Worm (Caenorhabditis elegans) whole organism, L2 larva: ENCODE results near the gene R05H11.1.

Source experiments
- C34F6.9 ChIP-seq: fragments of 150-350 bp; optimal IDR thresholded peaks from 2 replicates; lab custom pipeline; 2014; ENCODE audit warnings: missing biosample characterization, missing genetic modification characterization
- F13H6.1 ChIP-seq: sonication (generic microtip); optimal IDR thresholded peaks from 2 replicates; lab custom pipeline; 2016; ENCODE audit warnings: missing genetic modification characterization, missing compliant biosample characterization
- R02D3.7 ChIP-seq: fragments of 150-350 bp; optimal IDR thresholded peaks from 2 replicates; lab custom pipeline; 2014; ENCODE audit warnings: missing biosample characterization, missing genetic modification characterization
- aly-2 ChIP-seq: fragments of 150-350 bp; optimal IDR thresholded peaks from 2 replicates; lab custom pipeline; 2014; ENCODE audit warnings: missing biosample characterization, missing genetic modification characterization
- ama-1 ChIP-seq: fragments of 150-350 bp; optimal IDR thresholded peaks from 2 replicates; lab custom pipeline; 2018; ENCODE audit warnings: inconsistent platforms
- blmp-1 ChIP-seq: sonication (generic microtip); optimal IDR thresholded peaks from 2 replicates; lab custom pipeline; 2017; ENCODE audit warnings: missing genetic modification characterization, mild to moderate bottlenecking, missing compliant biosample characterization, antibody characterized with exemption, moderate library complexity; ENCODE audit not compliant: insufficient read depth
- ceh-16 ChIP-seq: fragments of 150-350 bp; optimal IDR thresholded peaks from 2 replicates; lab custom pipeline; 2014; ENCODE audit warnings: missing biosample characterization, missing genetic modification characterization
- crh-2 ChIP-seq: sonication (generic microtip); optimal IDR thresholded peaks from 2 replicates; lab custom pipeline; 2017; ENCODE audit warnings: missing biosample characterization, missing genetic modification characterization
- dmd-4 ChIP-seq: sonication (generic microtip); optimal IDR thresholded peaks from 2 replicates; lab custom pipeline; 2017; ENCODE audit warnings: missing biosample characterization, missing genetic modification characterization
- egl-27 ChIP-seq: sonication (generic microtip); optimal IDR thresholded peaks from 3 replicates; lab custom pipeline; 2017; ENCODE audit warnings: missing biosample characterization, missing genetic modification reagents, missing genetic modification characterization
- elt-1 ChIP-seq: fragments of 150-350 bp; optimal IDR thresholded peaks from 2 replicates; lab custom pipeline; 2014; ENCODE audit warnings: missing biosample characterization, missing genetic modification characterization
- elt-3 ChIP-seq: sonication (generic microtip); optimal IDR thresholded peaks from 2 replicates; lab custom pipeline; 2017; ENCODE audit warnings: missing biosample characterization, missing genetic modification characterization
- gmeb-1 ChIP-seq: fragments of 150-350 bp; optimal IDR thresholded peaks from 2 replicates; lab custom pipeline; 2014; ENCODE audit warnings: missing biosample characterization, missing genetic modification characterization
- lin-11 ChIP-seq: fragments of 150-350 bp; sonication (generic microtip); optimal IDR thresholded peaks from 2 replicates; lab custom pipeline; 2014; ENCODE audit warnings: missing biosample characterization, missing genetic modification characterization, inconsistent platforms, mixed read lengths
- lin-13 ChIP-seq: fragments of 150-350 bp; optimal IDR thresholded peaks from 2 replicates; lab custom pipeline; 2014; ENCODE audit warnings: missing biosample characterization, missing genetic modification reagents, missing genetic modification characterization
- lin-39 ChIP-seq: fragments of 150-350 bp; optimal IDR thresholded peaks from 2 replicates; lab custom pipeline; 2014; ENCODE audit warnings: missing biosample characterization, missing genetic modification reagents, missing genetic modification characterization
- lsy-2 ChIP-seq, 2 experiments: fragments of 150-350 bp in 1 of 2; sonication (generic microtip) in 1 of 2; optimal IDR thresholded peaks; 2 replicates each; lab custom pipeline; 2014 to 2017; ENCODE audit warnings: missing biosample characterization in 2 of 2, missing genetic modification characterization in 2 of 2
- mab-5 ChIP-seq: fragments of 150-350 bp; optimal IDR thresholded peaks from 2 replicates; lab custom pipeline; 2014; ENCODE audit warnings: missing biosample characterization, missing genetic modification characterization
- mdl-1 ChIP-seq, 2 experiments: fragments of 150-350 bp in 1 of 2; sonication (generic microtip) in 1 of 2; optimal IDR thresholded peaks; 2 replicates each; lab custom pipeline; 2017; ENCODE audit warnings: missing biosample characterization in 2 of 2, missing genetic modification characterization in 2 of 2
- nhr-10 ChIP-seq: sonication (generic microtip); optimal IDR thresholded peaks from 2 replicates; lab custom pipeline; 2017; ENCODE audit warnings: missing biosample characterization, missing genetic modification characterization
- nhr-11 ChIP-seq: fragments of 150-350 bp; optimal IDR thresholded peaks from 2 replicates; lab custom pipeline; 2014; ENCODE audit warnings: missing biosample characterization, missing genetic modification characterization
- nhr-23 ChIP-seq: fragments of 150-350 bp; optimal IDR thresholded peaks from 2 replicates; lab custom pipeline; 2014; ENCODE audit warnings: missing biosample characterization, missing genetic modification reagents, missing genetic modification characterization
- nhr-25 ChIP-seq: fragments of 150-350 bp; sonication (generic microtip); optimal IDR thresholded peaks from 3 replicates; lab custom pipeline; 2014; ENCODE audit warnings: missing biosample characterization, missing genetic modification characterization
- nhr-77 ChIP-seq: fragments of 150-350 bp; optimal IDR thresholded peaks from 2 replicates; lab custom pipeline; 2014; ENCODE audit warnings: missing biosample characterization, missing genetic modification characterization
- sem-4 ChIP-seq: fragments of 150-350 bp; optimal IDR thresholded peaks from 2 replicates; lab custom pipeline; 2014; ENCODE audit warnings: missing biosample characterization, missing genetic modification reagents, missing genetic modification characterization
- sma-3 ChIP-seq: sonication (generic microtip); optimal IDR thresholded peaks from 2 replicates; lab custom pipeline; 2016; ENCODE audit warnings: missing genetic modification reagents, missing genetic modification characterization, missing compliant biosample characterization
- sma-9 ChIP-seq, 2 experiments: fragments of 150-350 bp in 1 of 2; sonication (generic microtip) in 1 of 2; optimal IDR thresholded peaks; 2 replicates each; lab custom pipeline; 2014 to 2016; ENCODE audit warnings: missing genetic modification characterization in 2 of 2, mild to moderate bottlenecking in 1 of 2, missing biosample characterization in 1 of 2, missing compliant biosample characterization in 1 of 2, missing genetic modification reagents in 1 of 2, moderate library complexity in 1 of 2
- snpc-4 ChIP-seq: fragments of 150-350 bp; optimal IDR thresholded peaks from 2 replicates; lab custom pipeline; 2014; ENCODE audit warnings: missing biosample characterization, missing genetic modification characterization
- unc-39 ChIP-seq: fragments of 150-350 bp; optimal IDR thresholded peaks from 2 replicates; lab custom pipeline; 2014; ENCODE audit warnings: missing biosample characterization, missing genetic modification characterization
- unc-55 ChIP-seq: fragments of 150-350 bp; sonication (generic microtip); optimal IDR thresholded peaks from 3 replicates; lab custom pipeline; 2014; ENCODE audit warnings: missing biosample characterization, missing genetic modification reagents, missing genetic modification characterization
- unc-62 ChIP-seq: fragments of 150-350 bp; optimal IDR thresholded peaks from 2 replicates; lab custom pipeline; 2014; ENCODE audit warnings: missing biosample characterization, missing genetic modification reagents, missing genetic modification characterization
- zag-1 ChIP-seq: fragments of 150-350 bp; optimal IDR thresholded peaks from 2 replicates; lab custom pipeline; 2014; ENCODE audit warnings: missing biosample characterization, missing genetic modification characterization
- ztf-1 ChIP-seq: fragments of 200-800 bp; sonication (Bioruptor generic); conservative IDR thresholded peaks from 2 replicates; pipeline ENCODE4 v1.3.6; 2022; ENCODE audit warnings: missing genetic modification characterization, missing compliant biosample characterization
- ztf-11 ChIP-seq: sonication (generic microtip); optimal IDR thresholded peaks from 2 replicates; lab custom pipeline; 2017; ENCODE audit warnings: missing biosample characterization, missing genetic modification characterization
- ztf-4 ChIP-seq: fragments of 150-350 bp; optimal IDR thresholded peaks from 2 replicates; lab custom pipeline; 2014; ENCODE audit warnings: missing biosample characterization, missing genetic modification characterization

R05H11.1 gene

DNA sequence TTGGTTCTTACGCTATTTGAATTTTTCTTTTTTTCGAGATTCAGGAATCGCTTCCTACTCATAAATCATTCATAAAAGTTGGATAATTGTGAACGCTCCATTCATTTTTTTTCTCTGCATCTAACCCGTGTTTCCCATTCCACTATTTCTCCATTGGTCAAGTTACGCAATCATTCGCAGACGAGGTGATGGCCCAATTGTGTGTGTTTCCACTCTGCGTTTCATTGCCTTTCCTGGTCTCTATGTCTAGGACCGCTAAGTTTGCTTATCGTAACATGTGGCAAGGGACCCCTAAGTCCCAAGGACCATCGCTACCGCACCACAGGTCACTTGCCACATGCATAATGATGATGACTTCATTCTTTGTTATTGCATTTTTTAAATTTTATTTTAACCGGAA lies 30.7 kb downstream of the R05H11.1 start:
- no peak for TF ChIP-seq crh-2 (tag; lab: Kevin White, UChicago)
- no peak for TF ChIP-seq egl-27 (tag; lab: Kevin White, UChicago)
- no peak for TF ChIP-seq lin-39 (tag; lab: Kevin White, UChicago)
- no peak for TF ChIP-seq elt-3 (tag; lab: Kevin White, UChicago)
- no peak for TF ChIP-seq nhr-25
- TF ChIP-seq sma-3 (GFP tag; lab: Kevin White, UChicago) = no peak
- no peak for TF ChIP-seq unc-39

DNA sequence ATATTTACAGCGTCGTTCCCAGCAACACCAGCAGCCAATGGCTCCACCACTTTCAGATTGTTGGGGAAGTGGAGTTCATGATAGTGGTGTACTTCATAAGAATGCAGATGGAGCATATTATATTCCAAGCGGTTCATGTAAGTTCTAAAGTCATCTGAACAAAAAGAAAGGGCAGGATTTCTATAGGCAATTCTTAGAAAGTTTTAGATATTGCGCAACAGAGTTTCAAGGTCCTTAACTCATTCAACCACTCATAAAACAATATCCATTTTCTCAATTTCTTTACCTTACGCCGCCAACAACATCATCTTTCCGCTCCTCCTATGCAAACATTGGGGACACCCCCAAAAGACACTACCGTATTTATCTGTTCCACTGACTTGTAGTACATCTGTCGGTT lies 35.9 kb downstream of the R05H11.1 start:
- TF ChIP-seq elt-1 (no peak), unc-62 (GFP tag; lab: Kevin White, UChicago) (no peak), lin-39 (tag; lab: Kevin White, UChicago) (no peak), F13H6.1 (no peak), mab-5 (tag; lab: Kevin White, UChicago) (no peak), crh-2 (tag; lab: Kevin White, UChicago) (no peak), lin-11 (tag; lab: Kevin White, UChicago) (no peak), ceh-16 (no peak), unc-39 (no peak), ztf-11 (no peak), ztf-1 (GFP tag; lab: Robert Waterston, UW) (no peak), nhr-77 (tag; lab: Kevin White, UChicago) (no peak), sma-3 (GFP tag; lab: Kevin White, UChicago) (no peak), mdl-1 (tag; optimal IDR thresholded peaks at IDR 0.05; lab: Kevin White, UChicago) (no peak), dmd-4 (tag; lab: Kevin White, UChicago) (no peak), unc-55 (no peak), aly-2 (tag; lab: Kevin White, UChicago) (no peak), gmeb-1 (tag; lab: Kevin White, UChicago) (no peak), sem-4 (tag; lab: Kevin White, UChicago) (no peak), ztf-4 (tag; lab: Kevin White, UChicago) (no peak)

DNA sequence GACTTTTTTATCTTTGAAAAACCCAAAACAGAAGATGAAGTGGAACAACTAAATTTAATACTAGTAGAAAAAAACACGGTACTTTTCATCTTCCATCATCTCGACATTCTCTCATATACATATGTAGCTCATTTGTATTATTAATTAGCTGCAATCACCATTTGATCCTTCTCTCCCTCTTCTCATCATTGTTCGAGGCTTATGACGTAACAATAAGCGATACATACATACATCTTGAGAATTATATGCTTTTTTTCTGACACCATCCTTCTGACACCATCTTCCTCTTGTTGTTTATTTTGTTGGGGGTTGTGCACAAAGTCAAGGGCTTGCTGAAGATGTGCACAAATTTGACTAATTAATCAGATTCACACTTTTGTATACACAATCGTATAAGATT lies 41.9 kb downstream of the R05H11.1 start:
- TF ChIP-seq unc-39 (no peak), lin-39 (tag; lab: Kevin White, UChicago) (no peak), elt-3 (tag; lab: Kevin White, UChicago) (no peak), lin-13 (GFP tag; lab: Kevin White, UChicago) (no peak), nhr-11 (tag; lab: Kevin White, UChicago) (no peak), nhr-25 (no peak), unc-62 (GFP tag; lab: Kevin White, UChicago) (no peak), lin-11 (tag; lab: Kevin White, UChicago) (no peak), R02D3.7 (tag; lab: Kevin White, UChicago) (no peak), crh-2 (tag; lab: Kevin White, UChicago) (no peak), C34F6.9 (no peak), elt-1 (no peak), gmeb-1 (tag; lab: Kevin White, UChicago) (no peak), sma-3 (GFP tag; lab: Kevin White, UChicago) (no peak), zag-1 (tag; lab: Kevin White, UChicago) (no peak), ztf-11 (no peak), ztf-4 (tag; lab: Kevin White, UChicago) (no peak), ceh-16 (no peak), sma-9 (GFP tag; optimal IDR thresholded peaks at IDR 0.05; lab: Kevin White, UChicago) (no peak), sma-9 (tag; optimal IDR thresholded peaks at IDR 0.05; lab: Kevin White, UChicago) (no peak), snpc-4 (tag; lab: Kevin White, UChicago) (no peak)
- TF ChIP-seq, all 48 proteins: peak for 0

DNA sequence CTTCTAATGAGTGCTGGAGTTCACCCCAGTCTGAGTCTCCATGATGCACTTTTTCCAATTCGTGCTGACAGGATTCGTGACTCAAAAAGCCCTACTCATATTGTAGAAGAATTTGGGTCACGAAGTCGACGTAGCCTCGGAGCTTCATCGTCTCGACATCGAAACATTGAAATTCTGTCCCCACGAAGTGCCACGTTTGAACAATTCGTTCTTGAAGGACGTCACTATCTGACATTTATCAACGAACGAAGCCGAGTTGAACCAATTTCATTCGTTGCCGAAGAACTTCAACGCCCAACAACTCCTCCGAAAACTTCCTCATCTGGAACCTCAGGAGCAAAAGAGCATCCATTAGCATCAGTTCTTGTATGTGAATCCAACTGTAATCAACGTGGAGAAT lies 43.7 kb downstream of the R05H11.1 start:
- TF ChIP-seq sma-9 (GFP tag; optimal IDR thresholded peaks at IDR 0.05; lab: Kevin White, UChicago) (no peak), sma-9 (tag; optimal IDR thresholded peaks at IDR 0.05; lab: Kevin White, UChicago) (no peak), nhr-23 (tag; lab: Kevin White, UChicago) (no peak), lin-13 (GFP tag; lab: Kevin White, UChicago) (no peak), lin-39 (tag; lab: Kevin White, UChicago) (no peak), dmd-4 (tag; lab: Kevin White, UChicago) (no peak), lsy-2 (tag; optimal IDR thresholded peaks at IDR 0.05; lab: Kevin White, UChicago) (no peak), C34F6.9 (no peak), egl-27 (tag; lab: Kevin White, UChicago) (no peak), blmp-1 (no peak), snpc-4 (tag; lab: Kevin White, UChicago) (no peak), ama-1 (no peak), nhr-10 (tag; lab: Kevin White, UChicago) (no peak)
